Fruit fly (Drosophila melanogaster) whole organism, pupa: Measurements from ENCODE around the gene Gapvd1.

Source experiments
- CG10348 ChIP-seq: fragments of 200-800 bp; sonication (Bioruptor generic); IDR thresholded peaks from 2 replicates; pipeline ENCODE4 v1.3.6; 2022; ENCODE audit warnings: missing biosample characterization, missing genetic modification characterization
- CG12605 ChIP-seq: fragments of 200-800 bp; sonication (Bioruptor generic); IDR thresholded peaks from 2 replicates; pipeline ENCODE4 v1.3.6; 2022; ENCODE audit warnings: missing biosample characterization, missing genetic modification characterization
- CG13204 ChIP-seq: fragments of 200-800 bp; sonication (Bioruptor generic); optimal IDR thresholded peaks from 2 replicates; lab custom pipeline; 2018; ENCODE audit warnings: missing biosample characterization, mild to moderate bottlenecking, missing genetic modification characterization, moderate library complexity
- CG14655 ChIP-seq: fragments of 200-800 bp; sonication (Bioruptor generic); optimal IDR thresholded peaks from 3 replicates; lab custom pipeline; 2017; ENCODE audit warnings: mild to moderate bottlenecking, missing biosample characterization, missing genetic modification reagents, missing genetic modification characterization
- CG15710 ChIP-seq: fragments of 200-800 bp; sonication (Bioruptor generic); optimal IDR thresholded peaks from 2 replicates; lab custom pipeline; 2018; ENCODE audit warnings: missing biosample characterization, mild to moderate bottlenecking, missing genetic modification characterization, moderate library complexity
- CG17806 ChIP-seq: fragments of 200-800 bp; sonication (Bioruptor generic); optimal IDR thresholded peaks from 2 replicates; lab custom pipeline; 2018; ENCODE audit warnings: missing biosample characterization, mild to moderate bottlenecking, missing genetic modification characterization, moderate library complexity
- CG32121 ChIP-seq: fragments of 200-800 bp; sonication (Bioruptor generic); IDR thresholded peaks from 2 replicates; pipeline ENCODE4 v1.3.6; 2022; ENCODE audit warnings: missing biosample characterization, missing genetic modification characterization
- CG34367 ChIP-seq: fragments of 200-800 bp; sonication (Bioruptor generic); optimal IDR thresholded peaks from 2 replicates; lab custom pipeline; 2018; ENCODE audit warnings: missing biosample characterization, mild to moderate bottlenecking, missing genetic modification characterization
- CG4496 ChIP-seq: fragments of 200-800 bp; sonication (Bioruptor generic); IDR thresholded peaks from 3 replicates; pipeline ENCODE4 v1.3.6; 2022; ENCODE audit warnings: missing biosample characterization, missing genetic modification characterization
- CG8159 ChIP-seq: fragments of 200-800 bp; sonication (Bioruptor generic); optimal IDR thresholded peaks from 3 replicates; lab custom pipeline; 2018; ENCODE audit warnings: missing biosample characterization, mild to moderate bottlenecking, missing genetic modification characterization, moderate library complexity
- CG8301 ChIP-seq: fragments of 200-800 bp; sonication (Bioruptor generic); optimal IDR thresholded peaks from 2 replicates; lab custom pipeline; 2018; ENCODE audit warnings: missing biosample characterization, mild to moderate bottlenecking, missing genetic modification characterization
- CG9948 ChIP-seq: fragments of 200-800 bp; sonication (Bioruptor generic); optimal IDR thresholded peaks from 2 replicates; lab custom pipeline; 2018; ENCODE audit warnings: missing biosample characterization, mild to moderate bottlenecking, missing genetic modification characterization, moderate library complexity
- D1 ChIP-seq: fragments of 200-800 bp; sonication (Bioruptor generic); optimal IDR thresholded peaks from 2 replicates; lab custom pipeline; 2018; ENCODE audit warnings: missing biosample characterization, mild to moderate bottlenecking, missing genetic modification characterization, moderate library complexity
- EcR ChIP-seq: fragments of 200-800 bp; sonication (Bioruptor generic); optimal IDR thresholded peaks from 3 replicates; lab custom pipeline; 2019; ENCODE audit warnings: missing biosample characterization, missing genetic modification characterization, mild to moderate bottlenecking, moderate library complexity, missing genetic modification reagents
- Ets98B ChIP-seq: fragments of 200-800 bp; sonication (Bioruptor generic); IDR thresholded peaks from 2 replicates; pipeline ENCODE4 v1.3.6; 2022; ENCODE audit warnings: missing biosample characterization, missing genetic modification characterization
- Pif1A ChIP-seq: fragments of 200-800 bp; sonication (Bioruptor generic); optimal IDR thresholded peaks from 3 replicates; lab custom pipeline; 2016; ENCODE audit warnings: missing biosample characterization, missing genetic modification characterization
- Pif1B ChIP-seq: fragments of 200-800 bp; sonication (Bioruptor generic); optimal IDR thresholded peaks from 3 replicates; lab custom pipeline; 2016; ENCODE audit warnings: missing biosample characterization, missing genetic modification characterization
- Snoo ChIP-seq: fragments of 200-800 bp; sonication (Bioruptor generic); optimal IDR thresholded peaks from 3 replicates; lab custom pipeline; 2017; ENCODE audit warnings: missing biosample characterization, mild to moderate bottlenecking, missing genetic modification characterization, inconsistent platforms
- fd96Ca ChIP-seq: fragments of 200-800 bp; sonication (Bioruptor generic); IDR thresholded peaks from 3 replicates; pipeline ENCODE4 v1.3.6; 2022; ENCODE audit warnings: missing biosample characterization, missing genetic modification characterization
- gl ChIP-seq: fragments of 200-800 bp; sonication (Bioruptor generic); optimal IDR thresholded peaks from 2 replicates; lab custom pipeline; 2018; ENCODE audit warnings: missing biosample characterization, mild to moderate bottlenecking, missing genetic modification characterization
- rn ChIP-seq: fragments of 200-800 bp; sonication (Bioruptor generic); IDR thresholded peaks from 2 replicates; pipeline ENCODE4 v1.3.6; 2022; ENCODE audit warnings: missing biosample characterization, missing genetic modification characterization

The Gapvd1 gene

DNA sequence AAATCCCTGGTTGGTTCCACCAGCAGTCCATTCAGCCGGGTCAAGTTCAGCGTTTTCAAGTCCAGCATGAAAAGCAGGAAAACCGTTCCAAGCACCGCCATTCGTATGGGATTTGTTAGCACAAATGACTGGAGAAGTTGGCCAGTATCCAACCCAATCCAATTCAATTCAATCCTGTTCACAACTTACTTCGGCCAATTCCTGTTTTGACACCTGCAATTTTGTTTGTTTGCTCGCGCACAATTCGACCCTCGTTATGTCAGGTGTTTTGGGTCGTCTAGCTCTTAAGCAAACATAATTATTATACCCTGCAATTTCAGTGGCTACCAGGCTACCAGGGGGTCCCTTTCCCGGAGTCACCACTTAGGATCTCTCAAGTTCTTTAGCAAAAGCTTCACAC lies 14.1 kb upstream of the Gapvd1 start, which contains the start of gene Ir10a:
TSS of gene Ir10a (minus strand) at position 101 of the 400 bp plus-strand sequence.
- TF ChIP-seq rn (GFP tag; lab: Robert Waterston, UW) (no peak), Ets98B (GFP tag; lab: Robert Waterston, UW) (no peak), CG4496 (GFP tag; lab: Robert Waterston, UW) (no peak), CG17806 (tag; lab: Kevin White, UChicago) (no peak), CG8301 (tag; lab: Kevin White, UChicago) (no peak), D1 (tag; lab: Kevin White, UChicago) (no peak), CG12605 (GFP tag; lab: Robert Waterston, UW) (no peak), CG13204 (GFP tag; lab: Kevin White, UChicago) (no peak), CG32121 (no peak), EcR (GFP tag; lab: Kevin White, UChicago) (no peak), CG9948 (no peak), fd96Ca (GFP tag; lab: Robert Waterston, UW) (no peak), CG14655 (no peak)

DNA sequence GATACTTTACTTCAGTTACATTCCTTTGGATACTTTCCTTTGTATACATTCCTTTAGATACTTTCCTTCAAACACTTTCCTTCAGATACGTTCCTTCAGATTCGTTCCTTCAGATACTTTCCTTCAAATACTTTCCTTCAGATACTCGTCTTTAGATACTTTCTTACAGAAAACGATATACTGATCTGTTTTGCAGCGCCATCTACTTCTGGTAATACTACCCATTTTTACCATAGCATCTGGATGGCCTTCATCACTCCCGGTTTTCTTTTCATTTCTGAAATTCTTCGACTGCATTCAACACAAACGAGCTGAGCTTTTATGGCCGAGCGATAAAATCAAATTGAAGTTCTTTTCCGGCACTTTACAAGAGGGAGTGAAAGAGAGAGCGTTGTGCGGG lies 5.3 kb upstream of the Gapvd1 start:
- no peak for TF ChIP-seq CG34367 (tag; lab: Kevin White, UChicago)
- TF ChIP-seq CG15710, result no peak
- no peak for TF ChIP-seq Ets98B (GFP tag; lab: Robert Waterston, UW)
- TF ChIP-seq CG9948, result no peak
- no peak for TF ChIP-seq CG8301 (tag; lab: Kevin White, UChicago)
- no peak for TF ChIP-seq Pif1A (GFP tag; lab: Kevin White, UChicago)
- TF ChIP-seq CG32121, result no peak
- no peak for TF ChIP-seq CG8159
- no peak for TF ChIP-seq Pif1B (GFP tag; lab: Kevin White, UChicago)
- TF ChIP-seq CG10348 (GFP tag; lab: Robert Waterston, UW), result no peak
- no peak for TF ChIP-seq EcR (GFP tag; lab: Kevin White, UChicago)
- TF ChIP-seq Snoo, result no peak
- no peak for TF ChIP-seq CG12605 (GFP tag; lab: Robert Waterston, UW)
- TF ChIP-seq rn (GFP tag; lab: Robert Waterston, UW), result no peak

DNA sequence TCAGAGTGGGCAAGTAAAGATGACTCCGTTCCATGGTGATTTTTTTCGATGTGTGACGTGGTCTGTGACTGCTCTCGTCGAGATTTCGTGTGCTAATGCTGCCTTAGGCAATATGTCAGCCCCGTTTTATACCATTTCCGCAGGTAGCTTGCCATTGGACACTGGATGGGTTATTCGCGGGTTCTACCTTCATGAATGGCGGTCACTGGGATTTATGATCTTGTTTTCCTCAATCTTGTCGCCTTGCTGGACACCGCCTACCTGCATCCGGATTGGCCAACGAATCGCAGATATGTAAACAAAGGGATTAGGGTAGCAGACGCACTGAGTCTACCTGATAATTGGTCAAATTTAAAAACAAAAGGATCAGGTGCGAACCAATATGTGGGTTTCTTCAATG lies 2.9 kb upstream of the Gapvd1 start, which contains the start of gene sisA:
TSS of gene sisA (minus strand) at position 101 of the 400 bp plus-strand sequence.
- no peak for TF ChIP-seq Snoo
- no peak for TF ChIP-seq CG9948
- TF ChIP-seq CG34367 (tag; lab: Kevin White, UChicago), result no peak
- no peak for TF ChIP-seq CG8159
- TF ChIP-seq EcR (GFP tag; lab: Kevin White, UChicago), result no peak
- no peak for TF ChIP-seq gl (tag; lab: Kevin White, UChicago)
- no peak for TF ChIP-seq Pif1B (GFP tag; lab: Kevin White, UChicago)
- no peak for TF ChIP-seq CG14655
- TF ChIP-seq CG4496 (GFP tag; lab: Robert Waterston, UW), result no peak
- no peak for TF ChIP-seq Pif1A (GFP tag; lab: Kevin White, UChicago)
- no peak for TF ChIP-seq CG15710

DNA sequence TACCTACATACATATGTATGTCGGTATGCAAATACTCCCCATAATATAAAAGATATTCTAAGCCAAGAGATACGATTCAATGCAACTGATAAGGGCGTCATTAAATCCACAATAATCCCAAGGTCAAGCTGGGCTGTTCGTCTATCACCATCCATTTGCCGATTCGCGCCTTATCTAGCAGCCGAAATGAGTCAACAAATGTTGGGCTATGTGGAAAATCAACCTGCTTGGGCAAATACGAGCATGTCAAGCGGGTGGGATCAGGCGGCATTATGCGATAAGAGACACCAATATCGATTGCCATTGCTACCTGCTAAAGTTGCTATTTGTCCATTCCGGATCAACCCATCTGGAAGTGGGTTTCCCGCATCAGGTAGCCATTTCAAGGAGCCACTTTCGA lies 2.5 kb upstream of the Gapvd1 start:
- no peak for TF ChIP-seq Snoo
- TF ChIP-seq Pif1A (GFP tag; lab: Kevin White, UChicago), result no peak

DNA sequence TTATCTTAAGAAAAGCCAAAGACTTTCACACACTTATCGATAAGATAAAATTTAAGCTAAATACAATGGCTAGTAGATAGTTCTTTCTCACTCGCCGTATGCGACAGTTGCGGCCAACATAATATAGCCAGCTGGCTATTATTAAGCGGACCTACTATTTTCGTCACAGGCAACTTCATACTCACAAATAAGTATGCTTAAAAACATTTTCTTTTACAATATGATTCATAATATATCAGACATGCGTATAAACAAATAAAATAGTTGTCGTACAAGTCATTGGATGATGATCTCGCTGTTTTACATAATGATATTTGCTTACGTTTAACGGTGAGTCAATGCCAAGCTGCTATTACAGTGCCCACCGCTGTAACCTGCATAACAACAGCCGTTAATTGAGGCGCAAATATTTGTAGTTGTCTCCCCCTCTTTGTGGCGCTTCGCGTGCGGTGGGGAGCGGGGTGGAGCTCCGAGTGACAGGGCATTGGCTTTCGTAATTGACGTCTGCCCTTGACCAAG lies 1.1 kb downstream of the Gapvd1 start:
- peak; percentile 76 for TF ChIP-seq CG15710
- no peak for TF ChIP-seq D1 (tag; lab: Kevin White, UChicago)
- TF ChIP-seq Snoo, result peak; percentile 52
- peak; percentile 76 for TF ChIP-seq fd96Ca (GFP tag; lab: Robert Waterston, UW)
- TF ChIP-seq CG8159, result peak; percentile 76
- peak; percentile 50; the same call in 1 of the 2 replicates for TF ChIP-seq rn (GFP tag; lab: Robert Waterston, UW)
- 0 out of 2 replicates have a peak, but pooled peaks have one; percentile 13 for TF ChIP-seq CG12605 (GFP tag; lab: Robert Waterston, UW)
- peak; percentile 66 for TF ChIP-seq CG17806 (tag; lab: Kevin White, UChicago)
- peak; percentile 72 for TF ChIP-seq CG34367 (tag; lab: Kevin White, UChicago)
- no peak for TF ChIP-seq CG13204 (GFP tag; lab: Kevin White, UChicago)
- peak; percentile 70 for TF ChIP-seq CG9948
- TF ChIP-seq EcR (GFP tag; lab: Kevin White, UChicago), result peak; percentile 96
- TF ChIP-seq CG4496 (GFP tag; lab: Robert Waterston, UW), result peak; percentile 79
- TF ChIP-seq Pif1B (GFP tag; lab: Kevin White, UChicago), result peak; percentile 67
- TF ChIP-seq CG10348 (GFP tag; lab: Robert Waterston, UW), result no peak
- no peak for TF ChIP-seq CG14655
- peak; percentile 78 for TF ChIP-seq Pif1A (GFP tag; lab: Kevin White, UChicago)
- TF ChIP-seq Ets98B (GFP tag; lab: Robert Waterston, UW), result peak; percentile 56
- peak; percentile 77 for TF ChIP-seq CG8301 (tag; lab: Kevin White, UChicago)
- TF ChIP-seq CG32121, result peak; percentile 66
- peak; percentile 39 for TF ChIP-seq gl (tag; lab: Kevin White, UChicago)

DNA sequence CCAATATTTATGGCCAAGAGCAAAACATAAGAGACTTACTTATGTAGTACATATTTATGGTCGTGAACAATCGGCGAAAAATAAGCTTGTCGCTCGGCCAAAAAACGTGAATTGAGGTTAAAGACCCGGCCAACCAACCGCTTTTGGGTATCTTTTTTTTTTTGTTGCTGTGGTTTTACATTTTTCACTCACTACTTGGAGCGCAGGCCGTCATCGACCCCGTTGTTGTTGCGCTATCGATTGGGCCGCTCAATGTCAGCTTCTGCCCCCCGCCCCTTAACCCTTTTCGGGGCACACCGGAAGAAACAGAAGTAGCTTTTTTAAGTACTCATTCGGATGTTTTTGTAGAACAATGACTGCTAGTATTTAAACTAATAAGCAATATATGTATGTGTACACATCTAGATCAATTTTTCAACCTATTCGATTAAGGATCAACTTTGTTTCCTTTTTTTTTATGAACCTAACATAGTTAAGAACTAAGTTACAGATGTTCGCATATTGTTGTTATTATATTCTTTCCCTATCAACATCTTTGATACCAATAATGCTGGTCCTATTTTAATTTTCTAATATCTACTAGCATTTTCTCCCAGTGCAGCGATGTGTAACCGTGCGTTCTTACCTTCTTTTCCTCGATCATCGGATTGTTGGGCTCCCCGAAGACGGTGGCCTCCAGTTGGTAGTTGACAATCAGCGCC lies 13.0 kb downstream of the Gapvd1 start:
- TF ChIP-seq CG9948 (peak; percentile 44), CG34367 (tag; lab: Kevin White, UChicago) (peak; percentile 24), EcR (GFP tag; lab: Kevin White, UChicago) (no peak), Pif1B (GFP tag; lab: Kevin White, UChicago) (peak; percentile 61), Snoo (peak; percentile 60), CG17806 (tag; lab: Kevin White, UChicago) (peak; percentile 42), Ets98B (GFP tag; lab: Robert Waterston, UW) (no peak), rn (GFP tag; lab: Robert Waterston, UW) (no peak), gl (tag; lab: Kevin White, UChicago) (no peak), CG32121 (0 out of 2 replicates have a peak, but pooled peaks have one; percentile 16), CG15710 (peak; percentile 37), fd96Ca (GFP tag; lab: Robert Waterston, UW) (no peak)
